Worm (Caenorhabditis elegans): Measurements from ENCODE around the gene R10H10.4.
A peak's percentile ranks its signal among the peaks of the same experiment; 100 is the strongest.

The R10H10.4 gene

ce11 chrIV:10345990-10346389, 48.8 kb downstream of the R10H10.4 start (continued):
- no peak for TF ChIP-seq nhr-11 (tag; optimal IDR thresholded peaks at IDR 0.05)

DNA sequence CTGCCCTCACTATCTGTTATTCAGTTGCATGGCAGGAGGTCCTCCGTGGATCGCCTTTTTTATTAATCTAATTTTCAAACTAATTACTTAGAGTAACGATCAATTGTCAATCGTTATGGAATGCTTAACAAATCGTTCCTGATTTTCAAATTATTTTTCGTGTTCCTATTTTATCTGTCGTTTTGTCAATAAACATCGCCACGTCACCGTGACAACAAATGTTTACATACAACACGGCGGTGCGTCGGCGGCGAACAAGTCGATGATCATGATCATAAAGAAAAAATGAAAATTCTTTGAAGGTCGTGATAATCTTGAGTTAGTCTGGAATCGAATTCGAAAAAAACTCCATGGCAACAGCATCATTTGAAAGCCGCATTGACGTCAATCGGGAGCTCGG, 49.3 kb downstream of the R10H10.4 start:
- TF ChIP-seq dve-1 (tag; optimal IDR thresholded peaks at IDR 0.05): no peak
- no peak for TF ChIP-seq pha-4 (tag; optimal IDR thresholded peaks at IDR 0.05)
- no peak for TF ChIP-seq unc-55 (GFP tag; optimal IDR thresholded peaks at IDR 0.05)
- no peak for TF ChIP-seq tbx-7 (tag; optimal IDR thresholded peaks at IDR 0.05)
- TF ChIP-seq K02D7.2 (tag; optimal IDR thresholded peaks at IDR 0.05): no peak
- TF ChIP-seq zip-5 (tag; optimal IDR thresholded peaks at IDR 0.05): no peak
- no peak for TF ChIP-seq ceh-14 (tag; optimal IDR thresholded peaks at IDR 0.05)
- no peak for TF ChIP-seq tbx-2 (tag; optimal IDR thresholded peaks at IDR 0.05)
- no peak for TF ChIP-seq ama-1 (optimal IDR thresholded peaks at IDR 0.05)

DNA sequence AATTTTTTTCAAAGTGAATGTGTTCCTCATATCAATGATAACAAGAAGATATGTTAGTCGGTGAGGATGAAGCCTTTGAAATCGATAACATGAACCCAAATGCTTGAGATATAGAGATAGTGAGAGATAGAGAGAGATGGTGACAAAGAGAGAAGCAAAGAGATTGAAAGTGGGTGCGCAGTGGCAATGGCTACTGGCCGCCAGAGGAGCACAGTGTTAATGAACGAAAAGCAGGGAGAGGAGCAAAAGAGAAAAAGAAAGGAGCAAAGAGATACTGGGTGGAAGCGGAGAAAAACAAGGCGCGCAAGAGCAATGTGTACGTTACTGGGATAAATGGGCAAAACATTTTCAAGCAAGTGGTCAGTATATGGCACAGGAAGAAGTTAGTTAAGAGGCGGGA, 50.1 kb downstream of the R10H10.4 start:
- TF ChIP-seq pqm-1 (tag; optimal IDR thresholded peaks at IDR 0.05) (no peak), F13H6.1 (tag; optimal IDR thresholded peaks at IDR 0.05) (peak; percentile 43), nfya-1 (tag; optimal IDR thresholded peaks at IDR 0.05) (peak; percentile 67), dve-1 (tag; optimal IDR thresholded peaks at IDR 0.05) (no peak), unc-55 (GFP tag; optimal IDR thresholded peaks at IDR 0.05) (peak; percentile 40), ceh-14 (tag; optimal IDR thresholded peaks at IDR 0.05) (peak; percentile 30), ceh-18 (tag; optimal IDR thresholded peaks at IDR 0.05) (peak; percentile 69), npax-4 (tag; optimal IDR thresholded peaks at IDR 0.05) (no peak), odd-2 (tag; optimal IDR thresholded peaks at IDR 0.05) (no peak), tbx-2 (tag; optimal IDR thresholded peaks at IDR 0.05) (peak; percentile 58), hlh-6 (tag; optimal IDR thresholded peaks at IDR 0.05) (peak; percentile 12), zip-5 (tag; optimal IDR thresholded peaks at IDR 0.05) (no peak), rnt-1 (tag; optimal IDR thresholded peaks at IDR 0.05) (peak; percentile 23), fax-1 (tag; optimal IDR thresholded peaks at IDR 0.05) (peak; percentile 51), madf-2 (tag; optimal IDR thresholded peaks at IDR 0.05) (no peak), sox-2 (GFP tag; IDR thresholded peaks at IDR 0.05) (no peak), unc-42 (tag; optimal IDR thresholded peaks at IDR 0.05) (peak; percentile 40), ceh-31 (tag; optimal IDR thresholded peaks at IDR 0.05) (peak; percentile 75), pha-2 (tag; optimal IDR thresholded peaks at IDR 0.05) (no peak), ceh-22 (tag; optimal IDR thresholded peaks at IDR 0.05) (no peak)
